Fruit fly (Drosophila melanogaster) whole organism, adult: ENCODE results near the gene CG14770.

Source experiments
- CG11617 ChIP-seq: fragments of 200-800 bp; sonication (Bioruptor generic); optimal IDR thresholded peaks from 2 replicates; lab custom pipeline; 2017; ENCODE audit warnings: mild to moderate bottlenecking, missing biosample characterization, missing genetic modification reagents, missing genetic modification characterization
- CG12768 ChIP-seq: fragments of 200-800 bp; sonication (Bioruptor generic); optimal IDR thresholded peaks from 2 replicates; lab custom pipeline; 2017; ENCODE audit warnings: missing biosample characterization, missing genetic modification characterization, mild to moderate bottlenecking, moderate library complexity, missing genetic modification reagents
- CG14711 ChIP-seq: fragments of 200-800 bp; sonication (Bioruptor generic); optimal IDR thresholded peaks from 2 replicates; lab custom pipeline; 2018; ENCODE audit warnings: missing biosample characterization, mild to moderate bottlenecking, missing genetic modification characterization, moderate library complexity
- CG1620 ChIP-seq: fragments of 200-800 bp; sonication (Bioruptor generic); optimal IDR thresholded peaks from 2 replicates; lab custom pipeline; 2016; ENCODE audit warnings: missing biosample characterization, missing genetic modification characterization
- CG33017 ChIP-seq: fragments of 200-800 bp; sonication (Bioruptor generic); optimal IDR thresholded peaks from 2 replicates; lab custom pipeline; 2018; ENCODE audit warnings: missing biosample characterization, mild to moderate bottlenecking, missing genetic modification characterization, moderate library complexity
- CG5204 ChIP-seq: fragments of 200-800 bp; sonication (Bioruptor generic); optimal IDR thresholded peaks from 2 replicates; lab custom pipeline; 2016; ENCODE audit warnings: missing biosample characterization, missing genetic modification characterization
- CG7045 ChIP-seq: fragments of 200-800 bp; sonication (Bioruptor generic); optimal IDR thresholded peaks from 2 replicates; lab custom pipeline; 2017; ENCODE audit warnings: missing biosample characterization, mild to moderate bottlenecking, missing genetic modification characterization
- CG7101 ChIP-seq: fragments of 200-800 bp; sonication (Bioruptor generic); optimal IDR thresholded peaks from 2 replicates; lab custom pipeline; 2018; ENCODE audit warnings: missing biosample characterization, mild to moderate bottlenecking, missing genetic modification characterization, moderate library complexity
- Clk ChIP-seq: fragments of 200-800 bp; sonication (Bioruptor generic); optimal IDR thresholded peaks from 2 replicates; lab custom pipeline; 2017; ENCODE audit warnings: missing biosample characterization, missing genetic modification characterization
- Crg-1 ChIP-seq: fragments of 200-800 bp; sonication (Bioruptor generic); optimal IDR thresholded peaks from 2 replicates; lab custom pipeline; 2016; ENCODE audit warnings: missing biosample characterization, missing genetic modification characterization
- Hr96 ChIP-seq: fragments of 200-800 bp; sonication (Bioruptor generic); optimal IDR thresholded peaks from 2 replicates; lab custom pipeline; 2016; ENCODE audit warnings: missing biosample characterization, missing genetic modification characterization
- Mnt ChIP-seq: fragments of 200-800 bp; sonication (Bioruptor generic); optimal IDR thresholded peaks from 2 replicates; lab custom pipeline; 2016; ENCODE audit warnings: missing biosample characterization, mild to moderate bottlenecking, missing genetic modification characterization
- bab1 ChIP-seq: fragments of 200-800 bp; sonication (Bioruptor generic); optimal IDR thresholded peaks from 3 replicates; lab custom pipeline; 2019; ENCODE audit warnings: missing biosample characterization, mild to moderate bottlenecking, missing genetic modification characterization, moderate library complexity
- cic ChIP-seq: fragments of 200-800 bp; sonication (Bioruptor generic); optimal IDR thresholded peaks from 2 replicates; lab custom pipeline; 2017; ENCODE audit warnings: missing biosample characterization, mild to moderate bottlenecking, missing genetic modification characterization, moderate library complexity
- cnc ChIP-seq, 2 experiments: fragments of >200 bp; optimal IDR thresholded peaks; 2 replicates each; lab custom pipeline; 2017
- kay ChIP-seq: fragments of 200-800 bp; sonication (Bioruptor generic); peaks from one replicate; lab custom pipeline; 2016; ENCODE audit warnings: missing biosample characterization, missing genetic modification characterization, borderline replicate concordance
- ovo ChIP-seq: fragments of 200-800 bp; sonication (Bioruptor generic); optimal IDR thresholded peaks from 2 replicates; lab custom pipeline; 2016; ENCODE audit warnings: missing biosample characterization, missing genetic modification characterization
- pad ChIP-seq: fragments of 200-800 bp; sonication (Bioruptor generic); optimal IDR thresholded peaks from 3 replicates; lab custom pipeline; 2017; ENCODE audit warnings: missing biosample characterization, missing genetic modification characterization, mild to moderate bottlenecking, moderate library complexity, missing genetic modification reagents
- tj ChIP-seq: fragments of 200-800 bp; sonication (Bioruptor generic); optimal IDR thresholded peaks from 3 replicates; lab custom pipeline; 2017; ENCODE audit warnings: missing biosample characterization, mild to moderate bottlenecking, missing genetic modification characterization, moderate library complexity
- toe ChIP-seq: fragments of 200-800 bp; sonication (Bioruptor generic); optimal IDR thresholded peaks from 2 replicates; lab custom pipeline; 2016; ENCODE audit warnings: missing biosample characterization, missing genetic modification characterization

Gene CG14770

DNA sequence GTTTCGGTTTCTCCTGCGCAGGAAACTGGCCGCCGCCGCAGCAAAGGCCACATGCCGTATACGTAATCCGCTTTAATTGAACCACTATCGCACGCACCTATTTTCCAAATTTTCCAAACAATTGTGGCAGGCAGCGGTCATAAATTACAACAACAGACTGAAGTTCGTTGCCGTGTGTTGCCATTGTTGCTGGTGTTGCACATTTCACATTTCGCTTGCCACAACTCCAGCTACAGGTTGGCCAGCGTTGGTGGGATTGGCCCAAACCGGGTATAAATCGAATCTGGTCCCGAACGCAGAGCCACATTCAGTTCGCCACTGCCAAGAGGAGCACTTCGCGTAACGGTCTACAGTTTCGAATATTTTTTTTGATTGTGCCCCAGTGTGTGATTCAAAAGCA, at the start of gene CG14770:
Gene CG14770, plus strand, starts transcription at position 301 of the 400 bp plus-strand sequence.
- no peak for TF ChIP-seq tj
- no peak for TF ChIP-seq cnc (optimal IDR thresholded peaks at IDR 0.05; lab: Kevin White, UChicago)
- no peak for TF ChIP-seq toe
- no peak for TF ChIP-seq Hr96
- no peak for TF ChIP-seq CG5204 (GFP tag; lab: Kevin White, UChicago)
- no peak for TF ChIP-seq Clk (GFP tag; lab: Kevin White, UChicago)

DNA sequence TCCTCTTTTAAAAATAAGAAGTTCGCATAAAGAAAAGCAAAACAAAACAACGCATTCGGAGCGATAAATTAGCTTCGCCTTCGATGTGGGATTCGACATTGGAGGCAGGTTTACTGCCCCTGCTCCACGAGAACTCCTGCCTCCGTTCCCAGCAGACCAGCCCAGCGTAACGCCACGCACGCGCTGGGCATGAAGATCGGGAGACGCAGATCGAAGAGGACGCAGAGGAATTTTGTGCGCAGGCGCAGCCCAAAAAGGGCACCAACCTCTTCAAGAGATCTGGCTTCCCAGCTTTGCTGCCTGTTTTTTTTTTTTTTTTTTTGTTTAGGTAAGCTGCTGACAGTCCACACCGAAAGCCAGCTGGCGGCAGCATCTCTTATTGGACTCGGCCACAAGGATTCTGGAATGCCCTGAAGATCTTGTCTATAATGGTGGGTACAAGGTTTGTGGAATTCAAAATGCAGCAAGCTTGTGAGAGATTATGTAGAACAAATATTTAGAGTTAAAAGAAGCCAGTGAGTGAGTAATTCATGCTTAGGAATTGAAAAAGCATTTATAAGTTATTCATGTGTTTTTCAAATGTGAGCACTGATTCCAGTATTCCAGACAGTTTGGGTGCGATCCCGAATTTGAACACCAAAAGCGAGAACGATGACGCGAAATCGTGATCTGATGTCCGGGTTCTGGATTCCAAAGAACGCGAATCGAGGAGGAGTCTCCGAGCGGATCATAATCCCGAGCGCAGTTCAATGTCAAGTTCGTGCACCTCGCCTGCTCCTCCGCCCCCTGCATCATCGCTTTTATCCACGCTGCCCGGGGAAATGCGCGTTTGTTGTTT, 48.7 kb upstream of the CG14770 start:
- TF ChIP-seq CG11617 (GFP tag; lab: Kevin White, UChicago) (no peak), kay (no peak), cic (GFP tag; lab: Kevin White, UChicago) (no peak), CG7101 (tag; lab: Kevin White, UChicago) (no peak), Mnt (GFP tag; lab: Kevin White, UChicago) (no peak), CG14711 (tag; lab: Kevin White, UChicago) (no peak), pad (GFP tag; lab: Kevin White, UChicago) (no peak), CG7045 (GFP tag; lab: Kevin White, UChicago) (no peak)

DNA sequence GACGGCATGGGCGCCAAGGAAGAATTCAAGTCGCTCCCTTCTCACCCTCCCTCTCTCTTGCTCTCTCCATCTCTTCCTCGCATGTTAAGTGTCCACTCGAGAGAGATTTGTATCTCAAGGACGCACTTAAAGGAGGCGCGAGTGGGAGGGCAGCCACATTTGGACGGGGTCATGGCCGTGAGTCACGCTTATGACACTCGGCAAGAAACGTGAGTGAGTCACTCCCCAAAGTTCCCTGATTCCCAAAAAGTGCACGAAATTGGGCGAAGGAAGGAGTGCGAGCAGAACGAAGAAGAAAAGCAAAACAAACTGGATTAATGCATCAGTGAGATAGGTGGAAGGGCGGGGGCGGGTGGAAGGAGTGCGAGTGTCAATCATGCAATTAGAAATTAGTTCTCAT, 48.0 kb upstream of the CG14770 start:
- TF ChIP-seq Hr96 = no peak
- TF ChIP-seq Mnt (GFP tag; lab: Kevin White, UChicago) = no peak
- TF ChIP-seq CG12768 (GFP tag; lab: Kevin White, UChicago) = no peak
- TF ChIP-seq bab1 = no peak
- no peak for TF ChIP-seq CG1620 (GFP tag; lab: Kevin White, UChicago)
- TF ChIP-seq cnc (optimal IDR thresholded peaks at IDR 0.05; lab: Kevin White, UChicago) = no peak
- TF ChIP-seq toe = no peak
- TF ChIP-seq CG11617 (GFP tag; lab: Kevin White, UChicago) = no peak
- no peak for TF ChIP-seq CG7045 (GFP tag; lab: Kevin White, UChicago)
- TF ChIP-seq CG7101 (tag; lab: Kevin White, UChicago) = no peak
- TF ChIP-seq CG5204 (GFP tag; lab: Kevin White, UChicago) = no peak
- no peak for TF ChIP-seq kay
- TF ChIP-seq ovo = no peak
- no peak for TF ChIP-seq tj
- TF ChIP-seq pad (GFP tag; lab: Kevin White, UChicago) = no peak
- no peak for TF ChIP-seq Clk (GFP tag; lab: Kevin White, UChicago)
- no peak for TF ChIP-seq cic (GFP tag; lab: Kevin White, UChicago)
- TF ChIP-seq CG33017 (tag; lab: Kevin White, UChicago) = no peak
- TF ChIP-seq Crg-1 (GFP tag; lab: Kevin White, UChicago) = no peak
- TF ChIP-seq CG14711 (tag; lab: Kevin White, UChicago) = no peak

DNA sequence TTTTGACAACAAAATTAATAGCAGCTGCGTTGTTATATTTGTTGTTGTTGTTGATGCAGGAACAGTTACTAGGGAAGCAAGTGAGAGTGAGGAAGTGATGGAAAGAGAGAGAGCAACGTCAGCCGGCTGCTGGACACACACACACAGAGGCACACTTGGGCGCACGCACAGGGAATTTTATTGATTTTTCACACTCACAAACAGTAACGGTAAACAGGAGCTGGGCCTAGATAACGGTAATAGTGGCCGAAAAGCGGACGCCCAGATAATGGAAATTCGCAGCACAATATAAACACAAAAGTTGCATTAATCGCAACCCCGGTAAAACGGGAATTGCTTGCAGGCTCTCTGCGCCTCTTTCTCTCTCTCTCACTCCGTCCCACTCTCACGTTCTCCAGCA, 47.4 kb upstream of the CG14770 start:
- TF ChIP-seq cic (GFP tag; lab: Kevin White, UChicago) (no peak), pad (GFP tag; lab: Kevin White, UChicago) (peak; percentile 38), CG7045 (GFP tag; lab: Kevin White, UChicago) (no peak), bab1 (no peak), CG12768 (GFP tag; lab: Kevin White, UChicago) (no peak), ovo (peak; percentile 60)

DNA sequence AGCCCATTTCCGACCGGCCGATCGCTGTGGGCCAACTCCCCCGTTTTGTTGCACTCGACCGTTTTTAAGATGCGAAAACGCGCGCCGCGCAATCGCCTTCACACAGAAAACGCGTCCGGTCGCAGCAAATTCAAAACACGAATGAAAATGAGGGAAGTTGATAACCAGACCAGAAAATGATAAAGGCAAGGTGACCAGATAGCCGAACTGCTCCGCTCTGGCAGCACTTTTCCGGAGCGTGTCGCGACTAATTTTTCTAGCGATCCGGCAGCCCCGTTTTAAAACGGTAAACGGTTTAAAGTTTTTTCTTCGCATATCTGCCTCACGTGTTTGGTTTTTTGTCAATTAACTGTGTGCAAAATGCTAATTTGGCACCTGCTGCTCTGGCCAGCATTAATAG, 46.8 kb upstream of the CG14770 start, which contains the start of gene DAAM:
Gene DAAM, minus strand, starts transcription at position 149 of the 400 bp plus-strand sequence.
- TF ChIP-seq pad (GFP tag; lab: Kevin White, UChicago) = peak; percentile 12
- peak; percentile 75 for TF ChIP-seq ovo
- peak; percentile 47 for TF ChIP-seq Crg-1 (GFP tag; lab: Kevin White, UChicago)
- TF ChIP-seq kay = no peak
- TF ChIP-seq CG12768 (GFP tag; lab: Kevin White, UChicago) = no peak
- no peak for TF ChIP-seq CG33017 (tag; lab: Kevin White, UChicago)
- no peak for TF ChIP-seq Clk (GFP tag; lab: Kevin White, UChicago)
- peak; percentile 37 for TF ChIP-seq CG1620 (GFP tag; lab: Kevin White, UChicago)
- peak; percentile 19 for TF ChIP-seq CG7101 (tag; lab: Kevin White, UChicago)
- TF ChIP-seq bab1 = peak; percentile 82

DNA sequence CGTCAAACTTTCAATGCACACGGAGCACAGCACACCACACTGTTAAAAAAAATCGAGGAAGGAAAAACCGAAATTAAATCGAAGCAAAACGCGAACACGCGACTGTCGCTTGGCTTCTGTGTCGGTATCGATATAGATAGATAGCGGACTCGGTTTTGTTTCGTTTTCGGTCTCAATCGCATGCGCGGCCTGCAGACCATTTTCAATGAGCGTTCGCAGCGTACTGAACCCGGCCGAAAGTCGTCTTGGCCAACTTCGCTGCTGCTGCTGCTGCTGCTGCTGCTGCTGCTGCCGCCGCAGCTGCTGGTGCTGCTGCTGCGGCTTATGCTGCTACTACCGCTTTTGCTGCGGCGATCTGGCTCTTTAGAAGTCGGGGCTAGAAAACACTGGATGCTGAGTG, 31.1 kb upstream of the CG14770 start:
- TF ChIP-seq Clk (GFP tag; lab: Kevin White, UChicago) (no peak), bab1 (no peak), cic (GFP tag; lab: Kevin White, UChicago) (no peak), CG1620 (GFP tag; lab: Kevin White, UChicago) (no peak), pad (GFP tag; lab: Kevin White, UChicago) (no peak), CG33017 (tag; lab: Kevin White, UChicago) (no peak), toe (no peak), Crg-1 (GFP tag; lab: Kevin White, UChicago) (no peak), cnc (optimal IDR thresholded peaks at IDR 0.05; lab: Kevin White, UChicago) (no peak), CG14711 (tag; lab: Kevin White, UChicago) (no peak), CG7101 (tag; lab: Kevin White, UChicago) (no peak), CG5204 (GFP tag; lab: Kevin White, UChicago) (no peak), CG7045 (GFP tag; lab: Kevin White, UChicago) (no peak), CG12768 (GFP tag; lab: Kevin White, UChicago) (no peak), tj (no peak), CG11617 (GFP tag; lab: Kevin White, UChicago) (no peak), kay (no peak)
